Fruit fly (Drosophila melanogaster): Measurements from ENCODE around the gene crb.

The crb gene

DNA sequence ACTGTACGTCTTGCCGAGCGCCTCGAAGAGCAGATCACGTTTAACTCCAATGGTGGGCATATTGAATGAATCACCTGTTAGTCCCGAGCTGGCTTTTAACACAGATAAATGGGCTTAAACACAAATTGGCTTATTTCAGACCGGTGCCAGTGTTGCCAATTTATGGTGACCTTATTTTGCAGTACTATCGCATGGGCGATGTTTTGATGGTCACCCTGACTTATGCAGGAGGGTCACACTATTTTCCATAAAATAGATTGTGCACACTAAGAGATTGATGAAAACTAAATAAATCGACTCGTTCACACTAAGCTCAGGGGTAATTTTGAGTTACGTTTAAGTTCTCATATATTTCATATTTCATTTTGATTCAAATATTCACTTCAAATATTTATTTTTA, 42.4 kb upstream of the crb start, which contains the start of gene beta-PheRS (continued):
- TF ChIP-seq hth (optimal IDR thresholded peaks at IDR 0.05) (no peak), Dp (GFP tag; optimal IDR thresholded peaks at IDR 0.05) (peak; percentile 55), ro (GFP tag; IDR thresholded peaks at IDR 0.05) (no peak), BEAF-32 (GFP tag; optimal IDR thresholded peaks at IDR 0.05) (peak; percentile 95), Ptx1 (GFP tag; IDR thresholded peaks at IDR 0.05) (no peak), CG2678 (tag; optimal IDR thresholded peaks at IDR 0.05) (no peak), Atf3 (GFP tag; optimal IDR thresholded peaks at IDR 0.05) (peak; percentile 2), NK7.1 (GFP tag; optimal IDR thresholded peaks at IDR 0.05) (no peak), CG10979 (tag; optimal IDR thresholded peaks at IDR 0.05) (peak; percentile 42), lilli (GFP tag; optimal IDR thresholded peaks at IDR 0.05) (peak; percentile 66), ken (GFP tag; IDR thresholded peaks at IDR 0.05) (peak; percentile 41; the same call in 1 of the 3 replicates), CG10654 (GFP tag; optimal IDR thresholded peaks at IDR 0.05) (peak; percentile 35), Trl (optimal IDR thresholded peaks at IDR 0.05) (no peak), Trl (GFP tag; optimal IDR thresholded peaks at IDR 0.05) (peak; percentile 60), CkIIα-i1 (GFP tag; IDR thresholded peaks at IDR 0.05) (no peak), tap (tag; optimal IDR thresholded peaks at IDR 0.05) (no peak), CG6272 (GFP tag; IDR thresholded peaks at IDR 0.05) (peak; percentile 48; the same call in 1 of the 2 replicates), Stat92E (GFP tag; optimal IDR thresholded peaks at IDR 0.05) (no peak), hbn (GFP tag; IDR thresholded peaks at IDR 0.05; ENCODE audit: partially characterized antibody) (peak; percentile 87), Nf-YC (tag; optimal IDR thresholded peaks at IDR 0.05) (no peak), wor (GFP tag; IDR thresholded peaks at IDR 0.05) (no peak), Lim3 (GFP tag; IDR thresholded peaks at IDR 0.05) (no peak), cato (GFP tag; optimal IDR thresholded peaks at IDR 0.05; ENCODE audit: borderline replicate concordance) (peak; percentile 11), da (GFP tag; optimal IDR thresholded peaks at IDR 0.05) (no peak), wek (GFP tag; optimal IDR thresholded peaks at IDR 0.05) (peak; percentile 23), CG8290 (GFP tag; optimal IDR thresholded peaks at IDR 0.05) (peak; percentile 88), CG8290 (tag; optimal IDR thresholded peaks at IDR 0.05) (peak in 1 of 2 experiments; percentile 80), cwo (GFP tag; optimal IDR thresholded peaks at IDR 0.05) (no peak), CG2120 (GFP tag; optimal IDR thresholded peaks at IDR 0.05) (peak; percentile 75), CG34376 (GFP tag; optimal IDR thresholded peaks at IDR 0.05) (peak; percentile 30), CG14965 (GFP tag; optimal IDR thresholded peaks at IDR 0.05; ENCODE audit: borderline replicate concordance) (no peak), ems (GFP tag; optimal IDR thresholded peaks at IDR 0.05) (peak; percentile 49), az2 (GFP tag; optimal IDR thresholded peaks at IDR 0.05) (peak; percentile 52), C15 (GFP tag; IDR thresholded peaks at IDR 0.05) (0 out of 3 replicates have a peak, but pooled peaks have one; percentile 57), Dfd (GFP tag; optimal IDR thresholded peaks at IDR 0.05) (no peak), D (optimal IDR thresholded peaks at IDR 0.05) (no peak), D (GFP tag; optimal IDR thresholded peaks at IDR 0.05) (no peak), CG7271 (tag; optimal IDR thresholded peaks at IDR 0.05) (peak; percentile 56), CG2889 (GFP tag; IDR thresholded peaks at IDR 0.05) (no peak), cas (GFP tag; IDR thresholded peaks at IDR 0.05) (no peak), Aef1 (GFP tag; IDR thresholded peaks at IDR 0.05) (no peak; the same call in 2 of the 3 replicates), prd (optimal IDR thresholded peaks at IDR 0.05) (no peak), prd (GFP tag; IDR thresholded peaks at IDR 0.05) (peak; percentile 54; the same call in 1 of the 3 replicates), dmrt11E (tag; optimal IDR thresholded peaks at IDR 0.05) (peak; percentile 15), hkb (optimal IDR thresholded peaks at IDR 0.05) (no peak), hkb (GFP tag; IDR thresholded peaks at IDR 0.05) (peak; percentile 23; the same call in 1 of the 2 replicates), sc (optimal IDR thresholded peaks at IDR 0.05) (no peak), sc (GFP tag; optimal IDR thresholded peaks at IDR 0.05) (no peak), CrebB (tag; optimal IDR thresholded peaks at IDR 0.05) (peak; percentile 53), CG10462 (GFP tag; optimal IDR thresholded peaks at IDR 0.05) (no peak), HLHmδ (GFP tag; optimal IDR thresholded peaks at IDR 0.05) (no peak), CG8359 (GFP tag; optimal IDR thresholded peaks at IDR 0.05; ENCODE audit: borderline replicate concordance) (no peak), CG6654 (GFP tag; optimal IDR thresholded peaks at IDR 0.05) (no peak)

All from whole organism, embryonic.